Fruit fly (Drosophila melanogaster) whole organism, embryonic: ENCODE data around the gene Liprin-beta.
A peak's percentile ranks its signal among the peaks of the same experiment; 100 is the strongest.

Experiments used
- Adf1 ChIP-seq: fragments of 200-800 bp; sonication (Bioruptor generic); IDR thresholded peaks from 2 replicates; pipeline ENCODE4 v1.3.6; 2022; ENCODE audit warnings: missing biosample characterization, missing genetic modification characterization
- Aef1 ChIP-seq: fragments of 200-800 bp; sonication (Bioruptor generic); IDR thresholded peaks from 3 replicates; pipeline ENCODE4 v1.3.6; 2022; ENCODE audit warnings: missing biosample characterization, missing genetic modification characterization
- Bgb ChIP-seq: fragments of 200-800 bp; sonication (Bioruptor generic); IDR thresholded peaks from 2 replicates; pipeline ENCODE4 v1.3.6; 2022; ENCODE audit warnings: missing biosample characterization, missing genetic modification characterization; ENCODE audit not compliant: partially characterized antibody
- C15 ChIP-seq: fragments of 200-800 bp; sonication (Bioruptor generic); IDR thresholded peaks from 3 replicates; pipeline ENCODE4 v1.3.6; 2022; ENCODE audit warnings: missing biosample characterization, missing genetic modification characterization
- CG1024 ChIP-seq: fragments of 200-800 bp; sonication (Bioruptor generic); IDR thresholded peaks from 2 replicates; pipeline ENCODE4 v1.3.6; 2022; ENCODE audit warnings: missing biosample characterization, missing genetic modification characterization
- CG10959 ChIP-seq: fragments of 200-800 bp; sonication (Bioruptor generic); IDR thresholded peaks from 2 replicates; pipeline ENCODE4 v1.3.6; 2022; ENCODE audit warnings: missing biosample characterization, missing genetic modification characterization
- CG11093 ChIP-seq: fragments of 200-800 bp; sonication (Bioruptor generic); IDR thresholded peaks from 3 replicates; pipeline ENCODE4 v1.3.6; 2022; ENCODE audit warnings: missing biosample characterization, missing genetic modification characterization
- CG12219 ChIP-seq: fragments of 200-800 bp; sonication (Bioruptor generic); optimal IDR thresholded peaks from 3 replicates; lab custom pipeline; 2018; ENCODE audit warnings: missing biosample characterization, mild to moderate bottlenecking, missing genetic modification characterization
- CG14710 ChIP-seq: fragments of 200-800 bp; sonication (Bioruptor generic); optimal IDR thresholded peaks from 3 replicates; lab custom pipeline; 2019; ENCODE audit warnings: missing biosample characterization, mild to moderate bottlenecking, missing genetic modification characterization, moderate library complexity
- CG15073 ChIP-seq: fragments of 200-800 bp; sonication (Bioruptor generic); optimal IDR thresholded peaks from 2 replicates; lab custom pipeline; 2016; ENCODE audit warnings: missing biosample characterization, missing genetic modification characterization
- CG17328 ChIP-seq: fragments of 200-800 bp; sonication (Bioruptor generic); IDR thresholded peaks from 2 replicates; pipeline ENCODE4 v1.3.6; 2022; ENCODE audit warnings: missing biosample characterization, missing genetic modification characterization
- CG3065 ChIP-seq: fragments of 200-800 bp; sonication (Bioruptor generic); optimal IDR thresholded peaks from 2 replicates; lab custom pipeline; 2016; ENCODE audit warnings: missing biosample characterization, missing genetic modification characterization
- CG34376 ChIP-seq: fragments of 200-800 bp; sonication (Bioruptor generic); optimal IDR thresholded peaks from 2 replicates; lab custom pipeline; 2018; ENCODE audit warnings: missing biosample characterization, mild to moderate bottlenecking, missing genetic modification characterization
- CG42726 ChIP-seq: fragments of 200-800 bp; sonication (Bioruptor generic); IDR thresholded peaks from 2 replicates; pipeline ENCODE4 v1.3.6; 2022; ENCODE audit warnings: missing biosample characterization, missing genetic modification characterization; ENCODE audit not compliant: partially characterized antibody
- CG5245 ChIP-seq: fragments of 200-800 bp; sonication (Bioruptor generic); optimal IDR thresholded peaks from 3 replicates; lab custom pipeline; 2016; ENCODE audit warnings: missing biosample characterization, missing genetic modification characterization
- CG5953 ChIP-seq: fragments of 200-800 bp; sonication (Bioruptor generic); IDR thresholded peaks from 2 replicates; pipeline ENCODE4 v1.3.6; 2022; ENCODE audit warnings: missing biosample characterization, missing genetic modification characterization
- CG6765 ChIP-seq: fragments of 200-800 bp; sonication (Bioruptor generic); optimal IDR thresholded peaks from 3 replicates; lab custom pipeline; 2017; ENCODE audit warnings: missing biosample characterization, mild to moderate bottlenecking, missing genetic modification characterization
- CG8388 ChIP-seq: fragments of 200-800 bp; sonication (Bioruptor generic); optimal IDR thresholded peaks from 2 replicates; lab custom pipeline; 2019; ENCODE audit warnings: missing biosample characterization, mild to moderate bottlenecking, missing genetic modification characterization, moderate library complexity
- CG9932 ChIP-seq: fragments of 200-800 bp; sonication (Bioruptor generic); IDR thresholded peaks from 2 replicates; pipeline ENCODE4 v1.3.6; 2022; ENCODE audit warnings: missing biosample characterization, missing genetic modification characterization
- Eip74EF ChIP-seq, 2 experiments: fragments of 200-800 bp in 1 of 2; fragments of >200 bp in 1 of 2; sonication (Bioruptor generic) in 1 of 2; optimal IDR thresholded peaks; 2 replicates each; lab custom pipeline; 2017 to 2019; ENCODE audit warnings: missing biosample characterization in 2 of 2, missing genetic modification characterization in 2 of 2, mild to moderate bottlenecking in 1 of 2, moderate library complexity in 1 of 2
- Ets65A ChIP-seq: fragments of 200-800 bp; sonication (Bioruptor generic); peaks from one replicate; lab custom pipeline; 2016; ENCODE audit warnings: missing biosample characterization, missing genetic modification characterization
- Kr ChIP-seq: fragments of 200-800 bp; sonication (Bioruptor generic); optimal IDR thresholded peaks from 2 replicates; lab custom pipeline; 2017; ENCODE audit warnings: missing biosample characterization, mild to moderate bottlenecking, missing genetic modification characterization
- Mrtf ChIP-seq: fragments of 200-800 bp; sonication (Bioruptor generic); IDR thresholded peaks from 3 replicates; pipeline ENCODE4 v1.3.6; 2022; ENCODE audit warnings: missing biosample characterization, missing genetic modification characterization
- Poxn ChIP-seq: fragments of 200-800 bp; sonication (Bioruptor generic); IDR thresholded peaks from 2 replicates; pipeline ENCODE4 v1.3.6; 2022; ENCODE audit warnings: missing biosample characterization, missing genetic modification characterization
- Sox100B ChIP-seq: fragments of 200-800 bp; sonication (Bioruptor generic); optimal IDR thresholded peaks from 3 replicates; lab custom pipeline; 2018; ENCODE audit warnings: missing biosample characterization, mild to moderate bottlenecking, missing genetic modification characterization
- TFAM ChIP-seq: fragments of 200-800 bp; sonication (Bioruptor generic); optimal IDR thresholded peaks from 2 replicates; lab custom pipeline; 2017; ENCODE audit warnings: missing biosample characterization, missing genetic modification characterization, inconsistent platforms
- Usf ChIP-seq: fragments of 200-800 bp; sonication (Bioruptor generic); optimal IDR thresholded peaks from 2 replicates; lab custom pipeline; 2017; ENCODE audit warnings: missing genotype, missing biosample characterization, missing genetic modification characterization
- Xbp1 ChIP-seq: fragments of 200-800 bp; sonication (Bioruptor generic); optimal IDR thresholded peaks from 3 replicates; lab custom pipeline; 2016; ENCODE audit warnings: missing biosample characterization, mild to moderate bottlenecking, missing genetic modification characterization
- abd-A ChIP-seq: fragments of 200-800 bp; sonication (Bioruptor generic); optimal IDR thresholded peaks from 3 replicates; lab custom pipeline; 2019; ENCODE audit warnings: missing biosample characterization, mild to moderate bottlenecking, missing genetic modification characterization, moderate library complexity
- bsh ChIP-seq, 2 experiments: fragments of 200-800 bp; sonication (Bioruptor generic); optimal IDR thresholded peaks; 2 replicates each; lab custom pipeline; 2017 to 2018; ENCODE audit warnings: mild to moderate bottlenecking in 2 of 2, missing biosample characterization in 2 of 2, missing genetic modification characterization in 2 of 2, moderate library complexity in 1 of 2
- chinmo ChIP-seq: fragments of 200-800 bp; sonication (Bioruptor generic); IDR thresholded peaks from 4 replicates; pipeline ENCODE4 v1.3.6; 2022; ENCODE audit warnings: missing biosample characterization, missing genetic modification characterization; ENCODE audit not compliant: partially characterized antibody
- corto ChIP-seq: fragments of 200-800 bp; sonication (Bioruptor generic); optimal IDR thresholded peaks from 2 replicates; lab custom pipeline; 2016; ENCODE audit warnings: missing biosample characterization, mild to moderate bottlenecking, missing genetic modification characterization, moderate library complexity
- dmrt11E ChIP-seq: fragments of 200-800 bp; sonication (Bioruptor generic); optimal IDR thresholded peaks from 3 replicates; lab custom pipeline; 2018; ENCODE audit warnings: missing biosample characterization, mild to moderate bottlenecking, missing genetic modification characterization, moderate library complexity
- fd96Cb ChIP-seq: fragments of 200-800 bp; sonication (Bioruptor generic); optimal IDR thresholded peaks from 2 replicates; lab custom pipeline; 2018; ENCODE audit warnings: missing biosample characterization, mild to moderate bottlenecking, missing genetic modification characterization, moderate library complexity
- ftz-f1 ChIP-seq: fragments of 200-800 bp; sonication (Bioruptor generic); optimal IDR thresholded peaks from 2 replicates; lab custom pipeline; 2016; ENCODE audit warnings: missing biosample characterization, missing genetic modification characterization
- ind ChIP-seq: fragments of 200-800 bp; sonication (Bioruptor generic); optimal IDR thresholded peaks from 3 replicates; lab custom pipeline; 2016; ENCODE audit warnings: missing biosample characterization, missing genetic modification characterization
- kay ChIP-seq: fragments of 200-800 bp; sonication (Bioruptor generic); optimal IDR thresholded peaks from 2 replicates; lab custom pipeline; 2016; ENCODE audit warnings: missing biosample characterization, missing genetic modification characterization
- lbe ChIP-seq: fragments of 200-800 bp; sonication (Bioruptor generic); optimal IDR thresholded peaks from 2 replicates; lab custom pipeline; 2016; ENCODE audit warnings: missing biosample characterization, mild to moderate bottlenecking, missing genetic modification characterization
- lov ChIP-seq, 2 experiments: fragments of 200-800 bp in 1 of 2; fragments of >200 bp in 1 of 2; sonication (Bioruptor generic) in 1 of 2; IDR thresholded peaks in 1 of 2; optimal IDR thresholded peaks in 1 of 2; 2 replicates in 1 of 2; 3 replicates in 1 of 2; pipeline versions ENCODE4 v1.3.6 to Lab custom; 2017 to 2022; ENCODE audit warnings: missing biosample characterization in 1 of 2, missing genetic modification characterization in 1 of 2
- nom ChIP-seq: fragments of 200-800 bp; sonication (Bioruptor generic); optimal IDR thresholded peaks from 2 replicates; lab custom pipeline; 2017; ENCODE audit warnings: missing biosample characterization, missing genetic modification characterization, mild to moderate bottlenecking, moderate library complexity, missing genetic modification reagents
- oc ChIP-seq: fragments of 200-800 bp; sonication (Bioruptor generic); optimal IDR thresholded peaks from 2 replicates; lab custom pipeline; 2018; ENCODE audit warnings: missing biosample characterization, mild to moderate bottlenecking, missing genetic modification characterization, moderate library complexity
- pros ChIP-seq: fragments of 200-800 bp; sonication (Bioruptor generic); optimal IDR thresholded peaks from 3 replicates; lab custom pipeline; 2019; ENCODE audit warnings: missing biosample characterization, mild to moderate bottlenecking, missing genetic modification characterization, moderate library complexity
- shn ChIP-seq: fragments of 200-800 bp; sonication (Bioruptor generic); optimal IDR thresholded peaks from 3 replicates; lab custom pipeline; 2016; ENCODE audit warnings: missing biosample characterization, missing genetic modification characterization
- sqz ChIP-seq: fragments of 200-800 bp; sonication (Bioruptor generic); optimal IDR thresholded peaks from 3 replicates; lab custom pipeline; 2018; ENCODE audit warnings: missing biosample characterization, mild to moderate bottlenecking, missing genetic modification characterization
- tgo ChIP-seq: fragments of 200-800 bp; sonication (Bioruptor generic); IDR thresholded peaks from 3 replicates; pipeline ENCODE4 v1.3.6; 2022; ENCODE audit warnings: missing biosample characterization, missing genetic modification characterization
- tup ChIP-seq: fragments of 200-800 bp; sonication (Bioruptor generic); optimal IDR thresholded peaks from 2 replicates; lab custom pipeline; 2016; ENCODE audit warnings: missing biosample characterization, mild to moderate bottlenecking, missing genetic modification characterization, moderate library complexity
- vnd ChIP-seq: fragments of 200-800 bp; sonication (Bioruptor generic); IDR thresholded peaks from 3 replicates; pipeline ENCODE4 v1.3.6; 2022; ENCODE audit warnings: missing biosample characterization, missing genetic modification characterization; ENCODE audit not compliant: partially characterized antibody
- zen2 ChIP-seq: fragments of 200-800 bp; sonication (Bioruptor generic); IDR thresholded peaks from 3 replicates; pipeline ENCODE4 v1.3.6; 2022; ENCODE audit warnings: missing biosample characterization, missing genetic modification characterization; ENCODE audit not compliant: partially characterized antibody

Gene Liprin-beta

DNA sequence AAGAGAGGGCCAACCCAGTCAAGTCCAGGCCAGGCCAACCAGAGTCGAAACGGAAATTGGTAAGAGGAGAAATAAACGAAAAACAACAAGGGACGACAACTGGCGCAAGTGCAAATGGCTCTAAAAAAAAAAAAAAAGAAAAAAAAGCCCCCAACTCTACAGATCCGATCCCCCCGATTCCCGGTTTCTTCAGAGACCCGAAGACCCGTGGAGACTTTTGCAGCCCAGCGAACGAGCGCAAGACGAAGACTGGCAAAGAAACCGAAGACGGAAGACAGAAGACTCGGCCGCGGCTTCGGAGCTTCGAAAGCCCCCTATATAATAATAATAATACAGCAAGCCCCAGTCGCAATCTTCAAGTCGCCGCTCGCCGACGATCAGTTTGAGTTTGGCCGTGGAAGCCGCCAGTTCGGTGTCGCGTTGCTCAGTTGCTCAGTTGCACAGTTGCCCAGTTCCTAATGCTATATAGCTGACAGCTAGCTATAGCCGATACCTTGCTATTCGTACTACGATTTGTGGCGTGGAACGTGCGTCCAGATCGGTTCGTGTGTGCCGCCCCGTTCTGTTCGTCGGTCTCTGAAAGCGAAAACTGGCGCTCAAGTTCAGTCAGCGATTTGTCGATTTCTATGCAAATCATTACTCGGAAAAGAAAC is 18.6 kb upstream of the Liprin-beta start (continued):
- no peak for TF ChIP-seq tup (GFP tag; lab: Kevin White, UChicago)
- peak; percentile 1 for TF ChIP-seq ftz-f1 (GFP tag; lab: Kevin White, UChicago)
- TF ChIP-seq CG10959, result no peak
- no peak for TF ChIP-seq fd96Cb (tag; lab: Kevin White, UChicago)
- no peak for TF ChIP-seq ind (GFP tag; lab: Kevin White, UChicago)
- TF ChIP-seq CG14710 (tag; lab: Kevin White, UChicago), result no peak
- no peak; the same call in 1 of the 2 replicates for TF ChIP-seq CG9932 (GFP tag; lab: Robert Waterston, UW)
- no peak for TF ChIP-seq Ets65A (GFP tag; lab: Kevin White, UChicago)
- TF ChIP-seq pros, result peak; percentile 99
- no peak for TF ChIP-seq Xbp1 (GFP tag; lab: Kevin White, UChicago)
- peak; percentile 28 for TF ChIP-seq oc
- peak; percentile 64; the same call in 1 of the 4 replicates for TF ChIP-seq chinmo (GFP tag; lab: Robert Waterston, UW)
- no peak for TF ChIP-seq CG5245
- TF ChIP-seq CG34376, result peak; percentile 31
- no peak for TF ChIP-seq CG12219 (GFP tag; lab: Kevin White, UChicago)
- no peak for TF ChIP-seq CG3065 (GFP tag; lab: Kevin White, UChicago)
- TF ChIP-seq Usf (GFP tag; lab: Kevin White, UChicago), result no peak
- no peak for TF ChIP-seq Kr (GFP tag; lab: Kevin White, UChicago)
- peak; percentile 82 for TF ChIP-seq abd-A (tag; lab: Kevin White, UChicago)
- peak; percentile 93 for TF ChIP-seq nom (GFP tag; lab: Kevin White, UChicago)
- no peak for TF ChIP-seq vnd
- peak; percentile 20; the same call in 1 of the 2 replicates for TF ChIP-seq CG17328 (GFP tag; lab: Robert Waterston, UW)
- TF ChIP-seq Mrtf, result no peak
- TF ChIP-seq C15 (GFP tag; lab: Robert Waterston, UW), result no peak
- TF ChIP-seq lbe (GFP tag; lab: Kevin White, UChicago), result peak; percentile 30
- TF ChIP-seq corto (GFP tag; lab: Kevin White, UChicago), result peak; percentile 31
- TF ChIP-seq tgo (GFP tag; lab: Robert Waterston, UW), result no peak
- TF ChIP-seq dmrt11E (tag; lab: Kevin White, UChicago), result no peak
- no peak for TF ChIP-seq TFAM (GFP tag; lab: Kevin White, UChicago)
- TF ChIP-seq bsh (GFP tag; optimal IDR thresholded peaks at IDR 0.05; lab: Kevin White, UChicago), result peak in 1 of 2 experiments; percentile 46
- TF ChIP-seq CG5953 (GFP tag; lab: Robert Waterston, UW), result no peak
- no peak for TF ChIP-seq Sox100B (GFP tag; lab: Kevin White, UChicago)
- peak; percentile 19; the same call in 1 of the 3 replicates for TF ChIP-seq Aef1 (GFP tag; lab: Robert Waterston, UW)
- TF ChIP-seq lov (optimal IDR thresholded peaks at IDR 0.05; lab: Kevin White, UChicago), result no peak
- no peak for TF ChIP-seq lov (GFP tag; IDR thresholded peaks at IDR 0.05; lab: Robert Waterston, UW)
- 0 out of 3 replicates have a peak, but pooled peaks have one; percentile 43 for TF ChIP-seq zen2 (GFP tag; lab: Robert Waterston, UW)
- peak; percentile 10; the same call in 1 of the 2 replicates for TF ChIP-seq CG1024 (GFP tag; lab: Robert Waterston, UW)
- TF ChIP-seq CG11093 (GFP tag; lab: Robert Waterston, UW), result no peak
- no peak for TF ChIP-seq CG15073
- peak; percentile 39; the same call in 1 of the 2 replicates for TF ChIP-seq Bgb (GFP tag; lab: Robert Waterston, UW)
- TF ChIP-seq CG8388 (GFP tag; lab: Kevin White, UChicago), result no peak
- TF ChIP-seq CG42726, result peak; percentile 46; the same call in 1 of the 2 replicates
- no peak for TF ChIP-seq Eip74EF (GFP tag; optimal IDR thresholded peaks at IDR 0.05; lab: Kevin White, UChicago)
- TF ChIP-seq sqz, result peak; percentile 57
- TF ChIP-seq Poxn, result no peak
- TF ChIP-seq shn (GFP tag; lab: Kevin White, UChicago), result no peak
- no peak for TF ChIP-seq kay
- peak; percentile 25; the same call in 1 of the 2 replicates for TF ChIP-seq Adf1 (GFP tag; lab: Robert Waterston, UW)
- no peak for TF ChIP-seq CG6765
